Fruit fly (Drosophila melanogaster) whole organism, adult: ENCODE data around the gene kek4.

Experiments
- CG11617 ChIP-seq: fragments of 200-800 bp; sonication (Bioruptor generic); optimal IDR thresholded peaks from 2 replicates; lab custom pipeline; 2017; ENCODE audit warnings: mild to moderate bottlenecking, missing biosample characterization, missing genetic modification reagents, missing genetic modification characterization
- CG12768 ChIP-seq: fragments of 200-800 bp; sonication (Bioruptor generic); optimal IDR thresholded peaks from 2 replicates; lab custom pipeline; 2017; ENCODE audit warnings: missing biosample characterization, missing genetic modification characterization, mild to moderate bottlenecking, moderate library complexity, missing genetic modification reagents
- CG14711 ChIP-seq: fragments of 200-800 bp; sonication (Bioruptor generic); optimal IDR thresholded peaks from 2 replicates; lab custom pipeline; 2018; ENCODE audit warnings: missing biosample characterization, mild to moderate bottlenecking, missing genetic modification characterization, moderate library complexity
- CG1620 ChIP-seq: fragments of 200-800 bp; sonication (Bioruptor generic); optimal IDR thresholded peaks from 2 replicates; lab custom pipeline; 2016; ENCODE audit warnings: missing biosample characterization, missing genetic modification characterization
- CG33017 ChIP-seq: fragments of 200-800 bp; sonication (Bioruptor generic); optimal IDR thresholded peaks from 2 replicates; lab custom pipeline; 2018; ENCODE audit warnings: missing biosample characterization, mild to moderate bottlenecking, missing genetic modification characterization, moderate library complexity
- CG5204 ChIP-seq: fragments of 200-800 bp; sonication (Bioruptor generic); optimal IDR thresholded peaks from 2 replicates; lab custom pipeline; 2016; ENCODE audit warnings: missing biosample characterization, missing genetic modification characterization
- CG7045 ChIP-seq: fragments of 200-800 bp; sonication (Bioruptor generic); optimal IDR thresholded peaks from 2 replicates; lab custom pipeline; 2017; ENCODE audit warnings: missing biosample characterization, mild to moderate bottlenecking, missing genetic modification characterization
- CG7101 ChIP-seq: fragments of 200-800 bp; sonication (Bioruptor generic); optimal IDR thresholded peaks from 2 replicates; lab custom pipeline; 2018; ENCODE audit warnings: missing biosample characterization, mild to moderate bottlenecking, missing genetic modification characterization, moderate library complexity
- Clk ChIP-seq: fragments of 200-800 bp; sonication (Bioruptor generic); optimal IDR thresholded peaks from 2 replicates; lab custom pipeline; 2017; ENCODE audit warnings: missing biosample characterization, missing genetic modification characterization
- Crg-1 ChIP-seq: fragments of 200-800 bp; sonication (Bioruptor generic); optimal IDR thresholded peaks from 2 replicates; lab custom pipeline; 2016; ENCODE audit warnings: missing biosample characterization, missing genetic modification characterization
- Hr96 ChIP-seq: fragments of 200-800 bp; sonication (Bioruptor generic); optimal IDR thresholded peaks from 2 replicates; lab custom pipeline; 2016; ENCODE audit warnings: missing biosample characterization, missing genetic modification characterization
- Mnt ChIP-seq: fragments of 200-800 bp; sonication (Bioruptor generic); optimal IDR thresholded peaks from 2 replicates; lab custom pipeline; 2016; ENCODE audit warnings: missing biosample characterization, mild to moderate bottlenecking, missing genetic modification characterization
- bab1 ChIP-seq: fragments of 200-800 bp; sonication (Bioruptor generic); optimal IDR thresholded peaks from 3 replicates; lab custom pipeline; 2019; ENCODE audit warnings: missing biosample characterization, mild to moderate bottlenecking, missing genetic modification characterization, moderate library complexity
- cic ChIP-seq: fragments of 200-800 bp; sonication (Bioruptor generic); optimal IDR thresholded peaks from 2 replicates; lab custom pipeline; 2017; ENCODE audit warnings: missing biosample characterization, mild to moderate bottlenecking, missing genetic modification characterization, moderate library complexity
- cnc ChIP-seq, 2 experiments: fragments of >200 bp; optimal IDR thresholded peaks; 2 replicates each; lab custom pipeline; 2017
- kay ChIP-seq: fragments of 200-800 bp; sonication (Bioruptor generic); peaks from one replicate; lab custom pipeline; 2016; ENCODE audit warnings: missing biosample characterization, missing genetic modification characterization, borderline replicate concordance
- ovo ChIP-seq: fragments of 200-800 bp; sonication (Bioruptor generic); optimal IDR thresholded peaks from 2 replicates; lab custom pipeline; 2016; ENCODE audit warnings: missing biosample characterization, missing genetic modification characterization
- pad ChIP-seq: fragments of 200-800 bp; sonication (Bioruptor generic); optimal IDR thresholded peaks from 3 replicates; lab custom pipeline; 2017; ENCODE audit warnings: missing biosample characterization, missing genetic modification characterization, mild to moderate bottlenecking, moderate library complexity, missing genetic modification reagents
- tj ChIP-seq: fragments of 200-800 bp; sonication (Bioruptor generic); optimal IDR thresholded peaks from 3 replicates; lab custom pipeline; 2017; ENCODE audit warnings: missing biosample characterization, mild to moderate bottlenecking, missing genetic modification characterization, moderate library complexity
- toe ChIP-seq: fragments of 200-800 bp; sonication (Bioruptor generic); optimal IDR thresholded peaks from 2 replicates; lab custom pipeline; 2016; ENCODE audit warnings: missing biosample characterization, missing genetic modification characterization

kek4 gene

dm6 chr2L:13176123-13176522 lies 39.0 kb downstream of the kek4 start, which contains the start of gene CG43925:
Gene CG43925 (plus strand): TSS chr2L:13176423.
- TF ChIP-seq ovo (GFP tag; lab: Kevin White, UChicago) (no peak), Clk (GFP tag; lab: Kevin White, UChicago) (no peak), CG5204 (GFP tag; lab: Kevin White, UChicago) (no peak), CG11617 (GFP tag; lab: Kevin White, UChicago) (no peak), CG33017 (tag; lab: Kevin White, UChicago) (no peak), CG7045 (GFP tag; lab: Kevin White, UChicago) (no peak), Hr96 (GFP tag; lab: Kevin White, UChicago) (no peak), CG12768 (GFP tag; lab: Kevin White, UChicago) (no peak), bab1 (GFP tag; lab: Kevin White, UChicago) (no peak), CG1620 (no peak), toe (GFP tag; lab: Kevin White, UChicago) (no peak), Mnt (GFP tag; lab: Kevin White, UChicago) (no peak), cic (GFP tag; lab: Kevin White, UChicago) (no peak), kay (GFP tag; lab: Kevin White, UChicago) (no peak)

- TF ChIP-seq cic (GFP tag; lab: Kevin White, UChicago) = peak; percentile 60
- TF ChIP-seq tj (GFP tag; lab: Kevin White, UChicago) = peak; percentile 88
- no peak for TF ChIP-seq CG1620
- TF ChIP-seq Mnt (GFP tag; lab: Kevin White, UChicago) = peak; percentile 37
- no peak for TF ChIP-seq kay (GFP tag; lab: Kevin White, UChicago)
Measured at dm6 chr2L:13165802-13166347, 49.3 kb downstream of the kek4 start, which contains the start of gene DnaJ-H. Gene DnaJ-H (minus strand): TSS chr2L:13166072.

- TF ChIP-seq CG33017 (tag; lab: Kevin White, UChicago) (peak; percentile 73), pad (peak; percentile 76), cnc (optimal IDR thresholded peaks at IDR 0.05; lab: Kevin White, UChicago) (peak in 1 of 2 experiments; percentile 12), CG5204 (GFP tag; lab: Kevin White, UChicago) (no peak), toe (GFP tag; lab: Kevin White, UChicago) (no peak), CG7045 (GFP tag; lab: Kevin White, UChicago) (peak; percentile 79), Hr96 (GFP tag; lab: Kevin White, UChicago) (no peak), Mnt (GFP tag; lab: Kevin White, UChicago) (peak; percentile 82), kay (GFP tag; lab: Kevin White, UChicago) (peak; percentile 99), cic (GFP tag; lab: Kevin White, UChicago) (peak; percentile 88), tj (GFP tag; lab: Kevin White, UChicago) (no peak), bab1 (GFP tag; lab: Kevin White, UChicago) (peak; percentile 43), ovo (GFP tag; lab: Kevin White, UChicago) (peak; percentile 55), Clk (GFP tag; lab: Kevin White, UChicago) (no peak), CG7101 (peak; percentile 86), Crg-1 (peak; percentile 23), CG12768 (GFP tag; lab: Kevin White, UChicago) (peak; percentile 78), CG14711 (tag; lab: Kevin White, UChicago) (peak; percentile 79), CG11617 (GFP tag; lab: Kevin White, UChicago) (peak; percentile 85), CG1620 (peak; percentile 46)
Measured at dm6 chr2L:13164994-13165801, 50.0 kb downstream of the kek4 start, which contains the start of gene Sirt1. Gene Sirt1 (plus strand): TSS chr2L:13165564.
